Worm (Caenorhabditis elegans): ENCODE measurements around the gene C43D7.4.

C43D7.4 gene

DNA sequence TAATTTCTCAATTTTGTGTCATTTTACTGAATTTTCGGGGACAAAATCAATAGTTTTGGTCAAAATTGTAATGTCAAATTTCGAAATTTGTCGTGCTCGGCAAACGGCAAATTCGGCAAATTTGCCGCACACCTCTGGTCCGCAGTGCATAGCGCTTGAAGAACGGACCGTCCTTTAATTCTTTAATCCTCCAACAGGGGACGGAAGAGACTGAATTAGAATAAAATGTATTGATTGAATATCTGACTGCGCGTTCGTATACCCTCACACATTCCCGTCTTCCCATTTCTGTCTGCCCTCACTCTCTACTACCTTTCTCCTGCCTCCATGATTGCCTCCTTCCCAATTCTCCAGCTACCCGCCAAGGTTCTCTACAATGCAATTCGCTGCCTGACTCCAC is 23.0 kb downstream of the C43D7.4 start, which contains the start of gene F55C9.14:
Gene F55C9.14, plus strand, starts transcription at position 301 of the 400 bp plus-strand sequence.
- TF ChIP-seq lin-14 (GFP tag; optimal IDR thresholded peaks at IDR 0.05): no peak
- TF ChIP-seq skn-1 (tag; optimal IDR thresholded peaks at IDR 0.05): no peak
- TF ChIP-seq nhr-90 (tag; optimal IDR thresholded peaks at IDR 0.05; ENCODE audit: poor library complexity): no peak
- no peak for TF ChIP-seq dpl-1 (GFP tag; optimal IDR thresholded peaks at IDR 0.05)
- TF ChIP-seq unc-130 (tag; optimal IDR thresholded peaks at IDR 0.05): no peak
- TF ChIP-seq ztf-11 (tag; optimal IDR thresholded peaks at IDR 0.05): no peak
- TF ChIP-seq lin-15B (tag; optimal IDR thresholded peaks at IDR 0.05): no peak
- TF ChIP-seq mef-2 (tag; optimal IDR thresholded peaks at IDR 0.05): no peak
- no peak for TF ChIP-seq C16A3.4 (tag; optimal IDR thresholded peaks at IDR 0.05)
- no peak for TF ChIP-seq lsy-2 (tag; optimal IDR thresholded peaks at IDR 0.05)
- no peak for TF ChIP-seq lin-13 (GFP tag; optimal IDR thresholded peaks at IDR 0.05)
- TF ChIP-seq jun-1 (tag; optimal IDR thresholded peaks at IDR 0.05): no peak
- TF ChIP-seq dsc-1 (tag; optimal IDR thresholded peaks at IDR 0.05): no peak
- TF ChIP-seq fkh-8 (tag; optimal IDR thresholded peaks at IDR 0.05): no peak
- no peak for TF ChIP-seq nhr-28 (tag; optimal IDR thresholded peaks at IDR 0.05)

DNA sequence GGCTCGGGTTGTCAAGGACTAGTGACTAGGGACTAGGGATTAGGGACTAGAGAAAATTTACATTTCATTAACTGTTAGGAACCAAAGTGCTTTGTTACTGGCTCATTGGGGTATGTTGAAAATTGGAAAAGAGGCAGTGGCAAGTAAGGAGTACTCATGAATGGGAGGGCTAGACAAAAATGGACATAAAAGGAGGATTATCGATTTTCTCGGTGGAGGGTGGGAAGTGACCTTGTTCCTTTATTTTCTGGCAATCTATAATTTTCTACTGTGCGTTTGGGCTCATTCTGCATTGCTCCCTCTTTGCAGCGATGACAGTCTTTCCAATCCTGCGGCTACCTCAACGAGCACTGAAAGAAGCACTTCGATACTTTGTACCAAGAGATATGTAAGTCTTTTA is 24.8 kb downstream of the C43D7.4 start, which contains the start of gene fbxb-60:
Gene fbxb-60, plus strand, starts transcription at position 301 of the 400 bp plus-strand sequence.
- TF ChIP-seq sox-4 (tag; optimal IDR thresholded peaks at IDR 0.05) (no peak), ceh-63 (GFP tag; optimal IDR thresholded peaks at IDR 0.05) (no peak), elt-3 (tag; optimal IDR thresholded peaks at IDR 0.05) (no peak), alr-1 (tag; optimal IDR thresholded peaks at IDR 0.05; ENCODE audit: borderline replicate concordance) (no peak), tlp-1 (tag; optimal IDR thresholded peaks at IDR 0.05) (no peak), lin-13 (GFP tag; optimal IDR thresholded peaks at IDR 0.05) (no peak), lin-39 (tag; optimal IDR thresholded peaks at IDR 0.05) (no peak), skn-1 (tag; optimal IDR thresholded peaks at IDR 0.05) (no peak), ets-5 (GFP tag; IDR thresholded peaks at IDR 0.05) (no peak), unc-130 (tag; optimal IDR thresholded peaks at IDR 0.05) (no peak), hlh-4 (tag; optimal IDR thresholded peaks at IDR 0.05) (no peak), nhr-237 (tag; optimal IDR thresholded peaks at IDR 0.05) (no peak), C16A3.4 (tag; optimal IDR thresholded peaks at IDR 0.05) (no peak), tbx-2 (tag; optimal IDR thresholded peaks at IDR 0.05) (no peak), C34B4.2 (tag; optimal IDR thresholded peaks at IDR 0.05) (no peak), mep-1 (tag; optimal IDR thresholded peaks at IDR 0.05) (no peak), lir-3 (tag; optimal IDR thresholded peaks at IDR 0.05; ENCODE audit: poor library complexity) (no peak)

DNA sequence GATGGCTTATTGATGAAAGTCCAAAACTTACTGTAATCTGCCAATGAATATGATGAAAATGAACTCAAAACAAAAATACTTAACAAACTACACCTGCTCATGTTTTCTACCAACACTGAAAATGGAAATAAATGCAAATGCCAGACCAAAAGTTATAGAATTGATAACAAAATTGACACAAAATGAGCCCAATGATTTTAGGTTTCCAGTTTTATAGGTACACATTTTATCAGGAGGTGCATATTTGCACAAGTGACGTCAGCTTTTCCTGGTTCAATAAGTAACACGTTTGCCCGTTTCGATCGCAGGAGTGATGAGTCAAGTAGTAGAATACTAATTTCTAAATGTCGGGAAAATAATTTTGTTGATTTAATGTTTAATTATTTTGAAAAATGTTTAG is 25.6 kb downstream of the C43D7.4 start, which contains the start of gene F55C9.6:
Gene F55C9.6, minus strand, starts transcription at position 101 of the 400 bp plus-strand sequence.
- TF ChIP-seq ztf-4 (tag; optimal IDR thresholded peaks at IDR 0.05): no peak

DNA sequence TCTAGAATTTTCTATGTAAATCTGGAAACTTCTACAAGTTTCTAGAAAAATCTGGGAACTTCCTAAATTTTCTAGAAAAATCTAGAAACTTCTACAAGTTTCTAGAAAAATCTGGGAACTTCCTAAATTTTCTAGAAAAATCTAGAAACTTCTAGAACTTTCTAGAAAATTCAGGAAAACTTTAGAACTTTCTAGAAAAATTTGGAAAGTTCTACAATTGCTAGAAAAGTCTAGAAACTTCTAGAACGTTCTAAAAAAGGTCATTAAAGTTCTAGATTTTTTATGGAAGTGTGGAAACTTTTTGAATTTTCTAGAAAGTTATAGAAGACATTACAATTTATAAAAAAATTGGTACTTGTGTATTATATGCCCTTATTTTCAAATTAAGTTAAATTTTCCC is 29.3 kb downstream of the C43D7.4 start, which contains the start of gene F55C9.5:
Gene F55C9.5, minus strand, starts transcription at position 101 of the 400 bp plus-strand sequence.
- no peak for TF ChIP-seq ztf-11 (tag; optimal IDR thresholded peaks at IDR 0.05)
- TF ChIP-seq irx-1 (tag; optimal IDR thresholded peaks at IDR 0.05): no peak
- TF ChIP-seq nhr-47 (tag; optimal IDR thresholded peaks at IDR 0.05): no peak
- TF ChIP-seq nhr-237 (tag; optimal IDR thresholded peaks at IDR 0.05): no peak
- TF ChIP-seq xbp-1 (tag; optimal IDR thresholded peaks at IDR 0.05): no peak
- no peak for TF ChIP-seq Y116A8C.19 (tag; optimal IDR thresholded peaks at IDR 0.05; ENCODE audit: borderline replicate concordance)
- no peak for TF ChIP-seq nhr-12 (tag; optimal IDR thresholded peaks at IDR 0.05)
- no peak for TF ChIP-seq tbx-2 (tag; optimal IDR thresholded peaks at IDR 0.05)
- TF ChIP-seq lin-15B (tag; optimal IDR thresholded peaks at IDR 0.05): no peak
- no peak for TF ChIP-seq efl-1 (optimal IDR thresholded peaks at IDR 0.05)
- no peak for TF ChIP-seq efl-1 (GFP tag; optimal IDR thresholded peaks at IDR 0.05 in 1 of 2)
- TF ChIP-seq zag-1 (tag; optimal IDR thresholded peaks at IDR 0.05): no peak
- TF ChIP-seq sox-4 (tag; optimal IDR thresholded peaks at IDR 0.05): no peak
- no peak for TF ChIP-seq elt-3 (tag; optimal IDR thresholded peaks at IDR 0.05)
- TF ChIP-seq nhr-11 (tag; optimal IDR thresholded peaks at IDR 0.05): no peak
- no peak for TF ChIP-seq skn-1 (tag; optimal IDR thresholded peaks at IDR 0.05)
